Fruit fly (Drosophila melanogaster): ENCODE measurements around the gene Ilp8.
A peak's percentile ranks its signal among the peaks of the same experiment; 100 is the strongest.

Gene Ilp8

dm6 chr3L:17009715-17010491 lies 22.0 kb downstream of the Ilp8 start (continued):
- TF ChIP-seq CG2712 (tag; optimal IDR thresholded peaks at IDR 0.05) (peak; percentile 22), hbn (GFP tag; IDR thresholded peaks at IDR 0.05; ENCODE audit: partially characterized antibody) (peak; percentile 49; the same call in 1 of the 2 replicates), CG6683 (GFP tag; optimal IDR thresholded peaks at IDR 0.05) (peak; percentile 46), CG2875 (GFP tag; optimal IDR thresholded peaks at IDR 0.05) (no peak), Lim3 (GFP tag; IDR thresholded peaks at IDR 0.05) (no peak), org-1 (GFP tag; optimal IDR thresholded peaks at IDR 0.05) (peak; percentile 9), dmrt11E (tag; optimal IDR thresholded peaks at IDR 0.05) (no peak), sima (GFP tag; optimal IDR thresholded peaks at IDR 0.05) (no peak), CG9797 (GFP tag; optimal IDR thresholded peaks at IDR 0.05) (peak; percentile 14), CG17802 (tag; optimal IDR thresholded peaks at IDR 0.05) (no peak), cwo (GFP tag; optimal IDR thresholded peaks at IDR 0.05) (peak; percentile 100), CoRest (tag; optimal IDR thresholded peaks at IDR 0.05) (peak; percentile 0), crc (GFP tag; optimal IDR thresholded peaks at IDR 0.05) (no peak), sr (GFP tag; IDR thresholded peaks at IDR 0.05) (peak; percentile 95), C15 (GFP tag; IDR thresholded peaks at IDR 0.05) (no peak), CG2678 (tag; optimal IDR thresholded peaks at IDR 0.05) (peak; percentile 39), CG7963 (GFP tag; IDR thresholded peaks at IDR 0.05; ENCODE audit: partially characterized antibody) (0 out of 3 replicates have a peak, but pooled peaks have one; percentile 45), Lhr (GFP tag; optimal IDR thresholded peaks at IDR 0.05) (no peak), CG34422 (GFP tag; IDR thresholded peaks at IDR 0.05) (peak; percentile 71; the same call in 1 of the 3 replicates), MBD-R2 (GFP tag; IDR thresholded peaks at IDR 0.05) (peak; percentile 22; the same call in 1 of the 2 replicates), CG11504 (tag; optimal IDR thresholded peaks at IDR 0.05) (peak; percentile 63), zfh1 (GFP tag; IDR thresholded peaks at IDR 0.05) (peak; percentile 51), Hsf (GFP tag; optimal IDR thresholded peaks at IDR 0.05) (peak; percentile 0), corto (GFP tag; optimal IDR thresholded peaks at IDR 0.05) (no peak), Bgb (GFP tag; IDR thresholded peaks at IDR 0.05; ENCODE audit: partially characterized antibody) (peak; percentile 49; the same call in 1 of the 2 replicates), CG4424 (GFP tag; optimal IDR thresholded peaks at IDR 0.05) (peak; percentile 34), Eip74EF (GFP tag; optimal IDR thresholded peaks at IDR 0.05) (peak in 1 of 2 experiments; percentile 48), CG34376 (GFP tag; optimal IDR thresholded peaks at IDR 0.05) (peak; percentile 95), Adf1 (GFP tag; IDR thresholded peaks at IDR 0.05) (peak; percentile 92), phol (tag; optimal IDR thresholded peaks at IDR 0.05) (peak; percentile 20), az2 (GFP tag; optimal IDR thresholded peaks at IDR 0.05) (no peak), CG17186 (GFP tag; optimal IDR thresholded peaks at IDR 0.05) (no peak), nau (GFP tag; optimal IDR thresholded peaks at IDR 0.05) (peak; percentile 14), esg (GFP tag; conservative IDR thresholded peaks at IDR 0.05) (no peak; the same call in 1 of the 2 replicates), Fer3 (tag; optimal IDR thresholded peaks at IDR 0.05) (peak; percentile 32), GATAe (GFP tag; conservative IDR thresholded peaks at IDR 0.05) (peak; percentile 89), Aef1 (GFP tag; IDR thresholded peaks at IDR 0.05) (peak; percentile 13; the same call in 1 of the 3 replicates), D19A (tag; optimal IDR thresholded peaks at IDR 0.05) (no peak), CG7556 (GFP tag; optimal IDR thresholded peaks at IDR 0.05) (peak; percentile 54), CG12071 (GFP tag; optimal IDR thresholded peaks at IDR 0.05) (peak; percentile 37), pnt (GFP tag; optimal IDR thresholded peaks at IDR 0.05) (no peak), CG9817 (tag; optimal IDR thresholded peaks at IDR 0.05) (peak; percentile 22), Poxn (GFP tag; IDR thresholded peaks at IDR 0.05) (no peak), NFAT (GFP tag; IDR thresholded peaks at IDR 0.05) (no peak; the same call in 1 of the 2 replicates), btn (GFP tag; optimal IDR thresholded peaks at IDR 0.05) (no peak), nerfin-2 (GFP tag; IDR thresholded peaks at IDR 0.05; ENCODE audit: partially characterized antibody) (no peak), CkIIα-i1 (GFP tag; IDR thresholded peaks at IDR 0.05) (no peak), CG14965 (GFP tag; optimal IDR thresholded peaks at IDR 0.05; ENCODE audit: borderline replicate concordance) (no peak)
